Worm (Caenorhabditis elegans): ENCODE measurements around the gene swan-1.

ce11 chrV:13854306-13854705, 47.3 kb upstream of the swan-1 start, which contains the start of gene ttr-21:
- TF ChIP-seq dmd-4 (tag; optimal IDR thresholded peaks at IDR 0.05): no peak
- TF ChIP-seq R02D3.7 (tag; optimal IDR thresholded peaks at IDR 0.05): no peak
- TF ChIP-seq ztf-11 (tag; optimal IDR thresholded peaks at IDR 0.05): no peak
- no peak for TF ChIP-seq lsy-2 (tag; optimal IDR thresholded peaks at IDR 0.05)
- no peak for TF ChIP-seq ama-1 (optimal IDR thresholded peaks at IDR 0.05)
- TF ChIP-seq peb-1 (tag; optimal IDR thresholded peaks at IDR 0.05): no peak
- no peak for TF ChIP-seq nhr-237 (tag; optimal IDR thresholded peaks at IDR 0.05)
- no peak for TF ChIP-seq ceh-82 (tag; optimal IDR thresholded peaks at IDR 0.05)
- no peak for TF ChIP-seq ztf-4 (tag; optimal IDR thresholded peaks at IDR 0.05)
- no peak for TF ChIP-seq mab-5 (tag; optimal IDR thresholded peaks at IDR 0.05)
